Fruit fly (Drosophila melanogaster): ENCODE measurements around the gene CG33500.

The CG33500 gene

DNA sequence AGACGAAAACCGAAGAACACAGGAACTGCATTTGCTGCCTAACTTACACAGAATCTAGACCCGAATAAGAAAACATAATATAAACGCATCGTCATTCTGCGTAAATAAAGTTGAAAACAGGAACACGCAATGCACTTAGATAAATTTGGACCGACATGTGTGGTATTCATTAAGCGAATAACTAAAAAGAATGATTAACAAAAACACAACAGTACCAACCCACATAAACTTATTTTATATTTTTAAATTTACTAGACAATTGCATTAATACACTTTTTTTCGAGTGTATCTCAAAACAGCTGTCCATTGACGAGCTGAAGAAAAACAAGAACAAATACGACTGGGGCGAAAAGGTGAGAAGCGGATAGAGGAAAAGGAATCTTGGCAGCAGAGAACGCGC is 45.9 kb downstream of the CG33500 start (continued):
- TF ChIP-seq pan (optimal IDR thresholded peaks at IDR 0.05), result no peak
- TF ChIP-seq pan (GFP tag; optimal IDR thresholded peaks at IDR 0.05 in 1 of 2, IDR thresholded peaks at IDR 0.05 in 1 of 2), result peak in 1 of 2 experiments; percentile 76
- peak; percentile 60 for TF ChIP-seq CG16863 (GFP tag; optimal IDR thresholded peaks at IDR 0.05)
- TF ChIP-seq CG17328 (GFP tag; IDR thresholded peaks at IDR 0.05), result peak; percentile 83
- TF ChIP-seq disco-r (GFP tag; optimal IDR thresholded peaks at IDR 0.05), result peak; percentile 68
- TF ChIP-seq wdn (GFP tag; IDR thresholded peaks at IDR 0.05), result no peak
- TF ChIP-seq Atf3 (GFP tag; optimal IDR thresholded peaks at IDR 0.05), result peak; percentile 76
- peak; percentile 51 for TF ChIP-seq Meics (GFP tag; optimal IDR thresholded peaks at IDR 0.05)
- TF ChIP-seq Gsc (GFP tag; IDR thresholded peaks at IDR 0.05), result no peak; the same call in 1 of the 2 replicates
- peak; percentile 82 for TF ChIP-seq CG1602 (GFP tag; optimal IDR thresholded peaks at IDR 0.05)
- peak; percentile 90 for TF ChIP-seq CG4404 (GFP tag; IDR thresholded peaks at IDR 0.05)
- TF ChIP-seq CTCF (GFP tag; optimal IDR thresholded peaks at IDR 0.05), result no peak
- no peak for TF ChIP-seq zen2 (GFP tag; IDR thresholded peaks at IDR 0.05; ENCODE audit: partially characterized antibody)
- peak; percentile 79 for TF ChIP-seq row (GFP tag; IDR thresholded peaks at IDR 0.05)
- TF ChIP-seq Ets65A (GFP tag), result peak; percentile 96
- TF ChIP-seq CG17359 (tag; optimal IDR thresholded peaks at IDR 0.05), result peak; percentile 79
- peak; percentile 59 for TF ChIP-seq CHES-1-like (GFP tag; optimal IDR thresholded peaks at IDR 0.05)
- peak; percentile 45; the same call in 1 of the 2 replicates for TF ChIP-seq Atf6 (GFP tag; IDR thresholded peaks at IDR 0.05)
- peak; percentile 89 for TF ChIP-seq ci (GFP tag; IDR thresholded peaks at IDR 0.05)
- TF ChIP-seq CG6765 (GFP tag; optimal IDR thresholded peaks at IDR 0.05), result no peak
- TF ChIP-seq dysf (GFP tag; IDR thresholded peaks at IDR 0.05), result peak; percentile 73
- peak; percentile 85 for TF ChIP-seq CG1529 (GFP tag; optimal IDR thresholded peaks at IDR 0.05)
- no peak for TF ChIP-seq Hey (tag; optimal IDR thresholded peaks at IDR 0.05)
- TF ChIP-seq fru (optimal IDR thresholded peaks at IDR 0.05), result no peak
- peak; percentile 85 for TF ChIP-seq Xbp1 (GFP tag; optimal IDR thresholded peaks at IDR 0.05)
- TF ChIP-seq mam (GFP tag; optimal IDR thresholded peaks at IDR 0.05), result peak; percentile 20
- TF ChIP-seq dmrt99B (tag; optimal IDR thresholded peaks at IDR 0.05), result peak; percentile 83
- TF ChIP-seq CG2889 (GFP tag; IDR thresholded peaks at IDR 0.05), result 0 out of 3 replicates have a peak, but pooled peaks have one; percentile 21
- TF ChIP-seq exex (tag; optimal IDR thresholded peaks at IDR 0.05), result no peak
- TF ChIP-seq lov (optimal IDR thresholded peaks at IDR 0.05), result no peak
- TF ChIP-seq lov (GFP tag; IDR thresholded peaks at IDR 0.05), result peak; percentile 92
- TF ChIP-seq Awh (GFP tag; IDR thresholded peaks at IDR 0.05), result peak; percentile 61
- TF ChIP-seq Poxn (GFP tag; IDR thresholded peaks at IDR 0.05), result no peak
- peak; percentile 88 for TF ChIP-seq chn (GFP tag; optimal IDR thresholded peaks at IDR 0.05)
- TF ChIP-seq CG15479 (GFP tag; optimal IDR thresholded peaks at IDR 0.05), result peak; percentile 55
- TF ChIP-seq Nf-YB (GFP tag; optimal IDR thresholded peaks at IDR 0.05), result peak; percentile 77
- peak; percentile 53; the same call in 1 of the 2 replicates for TF ChIP-seq klu (GFP tag; IDR thresholded peaks at IDR 0.05)
- peak; percentile 97 for TF ChIP-seq dmrt11E (tag; optimal IDR thresholded peaks at IDR 0.05)
- peak; percentile 85 for TF ChIP-seq CG5245 (GFP tag; optimal IDR thresholded peaks at IDR 0.05)
- peak; percentile 46 for TF ChIP-seq her (GFP tag; optimal IDR thresholded peaks at IDR 0.05)
- no peak for TF ChIP-seq bigmax (GFP tag; optimal IDR thresholded peaks at IDR 0.05)
- peak; percentile 83 to 90 for TF ChIP-seq chif (GFP tag; optimal IDR thresholded peaks at IDR 0.05)
- peak; percentile 67 for TF ChIP-seq CG9609 (GFP tag; optimal IDR thresholded peaks at IDR 0.05)
- TF ChIP-seq pho (GFP tag; optimal IDR thresholded peaks at IDR 0.05), result no peak
- no peak for TF ChIP-seq CG5953 (GFP tag; IDR thresholded peaks at IDR 0.05)
- peak; percentile 58 for TF ChIP-seq CG31388 (GFP tag; optimal IDR thresholded peaks at IDR 0.05)
- no peak for TF ChIP-seq sr (GFP tag; IDR thresholded peaks at IDR 0.05)
- TF ChIP-seq ara (GFP tag; IDR thresholded peaks at IDR 0.05), result peak; percentile 96
- peak; percentile 74 for TF ChIP-seq CG10654 (GFP tag; optimal IDR thresholded peaks at IDR 0.05)
- peak; percentile 67 for TF ChIP-seq kah (GFP tag; optimal IDR thresholded peaks at IDR 0.05)
- peak; percentile 91 for TF ChIP-seq phol (tag; optimal IDR thresholded peaks at IDR 0.05)
- peak; percentile 80 for TF ChIP-seq twi (tag; optimal IDR thresholded peaks at IDR 0.05)
- peak; percentile 55 for TF ChIP-seq CG2116 (GFP tag; optimal IDR thresholded peaks at IDR 0.05)
- no peak for TF ChIP-seq sima (GFP tag; optimal IDR thresholded peaks at IDR 0.05)

Measured in whole organism, embryonic.